Fruit fly (Drosophila melanogaster): ENCODE results near the gene CG9515.

Gene CG9515

DNA sequence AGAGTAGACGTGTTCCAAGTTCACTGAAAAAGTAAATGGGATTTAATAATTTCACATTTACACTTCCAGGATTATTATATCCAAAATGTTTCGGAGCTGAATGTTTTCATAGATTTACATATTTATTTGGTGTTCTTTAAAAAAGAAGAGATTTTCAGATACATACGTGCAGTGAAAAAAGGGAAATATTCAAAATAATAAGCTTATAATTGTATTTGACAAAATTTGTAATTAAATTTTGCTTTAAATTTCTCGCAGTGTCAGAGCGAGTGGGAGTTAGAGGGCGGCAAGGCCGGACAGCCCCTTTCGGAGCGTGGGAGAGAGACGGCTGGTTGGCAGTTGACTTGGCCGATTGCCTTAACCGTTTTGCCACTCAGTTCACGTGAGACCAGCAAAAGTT lies 6.1 kb downstream of the CG9515 start, which contains the start of gene Tsp29Fb (continued):
- TF ChIP-seq ewg (GFP tag; optimal IDR thresholded peaks at IDR 0.05) (peak; percentile 37), CG8281 (tag; optimal IDR thresholded peaks at IDR 0.05) (peak; percentile 37), CG3163 (GFP tag; optimal IDR thresholded peaks at IDR 0.05) (no peak), Dp (GFP tag; optimal IDR thresholded peaks at IDR 0.05) (no peak), Usf (GFP tag; optimal IDR thresholded peaks at IDR 0.05) (peak; percentile 58), CG2712 (tag; optimal IDR thresholded peaks at IDR 0.05) (peak; percentile 73), Doc3 (GFP tag; IDR thresholded peaks at IDR 0.05; ENCODE audit: partially characterized antibody) (no peak), NK7.1 (GFP tag; optimal IDR thresholded peaks at IDR 0.05) (no peak), CG2875 (GFP tag; optimal IDR thresholded peaks at IDR 0.05) (peak; percentile 7), grn (GFP tag; optimal IDR thresholded peaks at IDR 0.05) (no peak), Mrtf (GFP tag; IDR thresholded peaks at IDR 0.05) (peak; percentile 61; the same call in 2 of the 3 replicates), wor (GFP tag; IDR thresholded peaks at IDR 0.05) (peak; percentile 60; the same call in 1 of the 2 replicates), CG11560 (tag; IDR thresholded peaks at IDR 0.05) (no peak; the same call in 2 of the 3 replicates), gsb-n (tag; optimal IDR thresholded peaks at IDR 0.05) (peak; percentile 49), trem (tag; optimal IDR thresholded peaks at IDR 0.05) (no peak), crp (GFP tag; optimal IDR thresholded peaks at IDR 0.05) (peak in 1 of 2 experiments; percentile 17), kah (GFP tag; optimal IDR thresholded peaks at IDR 0.05) (peak; percentile 46), danr (GFP tag; IDR thresholded peaks at IDR 0.05) (no peak), CG5245 (GFP tag; optimal IDR thresholded peaks at IDR 0.05) (peak; percentile 38), Ada2b (GFP tag; IDR thresholded peaks at IDR 0.05) (peak; percentile 43; the same call in 1 of the 2 replicates), CG10654 (GFP tag; optimal IDR thresholded peaks at IDR 0.05) (peak; percentile 56), trh (GFP tag; optimal IDR thresholded peaks at IDR 0.05) (peak; percentile 53), Bgb (GFP tag; IDR thresholded peaks at IDR 0.05; ENCODE audit: partially characterized antibody) (no peak), CG9876 (GFP tag; optimal IDR thresholded peaks at IDR 0.05) (no peak), CG10979 (tag; optimal IDR thresholded peaks at IDR 0.05) (peak; percentile 57), Sry-β (GFP tag; optimal IDR thresholded peaks at IDR 0.05) (no peak), slou (GFP tag; optimal IDR thresholded peaks at IDR 0.05) (no peak), corto (GFP tag; optimal IDR thresholded peaks at IDR 0.05) (peak; percentile 5), amos (GFP tag; IDR thresholded peaks at IDR 0.05; ENCODE audit: partially characterized antibody) (no peak), tup (GFP tag; optimal IDR thresholded peaks at IDR 0.05) (no peak), CG7839 (tag; optimal IDR thresholded peaks at IDR 0.05) (peak; percentile 88), CG6791 (GFP tag; IDR thresholded peaks at IDR 0.05; ENCODE audit: partially characterized antibody) (no peak), ham (GFP tag; IDR thresholded peaks at IDR 0.05) (no peak), Xbp1 (GFP tag; optimal IDR thresholded peaks at IDR 0.05) (peak; percentile 77), bcd (GFP tag; optimal IDR thresholded peaks at IDR 0.05) (peak; percentile 75), CG7745 (tag; optimal IDR thresholded peaks at IDR 0.05) (no peak), Trl (optimal IDR thresholded peaks at IDR 0.05) (peak in 1 of 2 experiments; percentile 36), Trl (GFP tag; optimal IDR thresholded peaks at IDR 0.05) (peak; percentile 48), CG10366 (GFP tag; IDR thresholded peaks at IDR 0.05) (peak; percentile 65; the same call in 1 of the 2 replicates), twi (tag; optimal IDR thresholded peaks at IDR 0.05) (no peak), Nf-YA (GFP tag; IDR thresholded peaks at IDR 0.05) (peak; percentile 45; the same call in 1 of the 2 replicates), CG6689 (GFP tag; IDR thresholded peaks at IDR 0.05) (peak; percentile 60), HLH3B (GFP tag; IDR thresholded peaks at IDR 0.05) (peak; percentile 66; the same call in 1 of the 2 replicates), otp (GFP tag; IDR thresholded peaks at IDR 0.05) (no peak), gce (GFP tag; IDR thresholded peaks at IDR 0.05) (no peak), CG14014 (GFP tag; IDR thresholded peaks at IDR 0.05) (peak; percentile 73), ap (GFP tag; IDR thresholded peaks at IDR 0.05) (peak; percentile 35; the same call in 1 of the 2 replicates), CG12155 (GFP tag; optimal IDR thresholded peaks at IDR 0.05) (peak; percentile 66), CG17186 (GFP tag; optimal IDR thresholded peaks at IDR 0.05) (no peak), Stat92E (GFP tag; optimal IDR thresholded peaks at IDR 0.05) (no peak), ind (GFP tag; optimal IDR thresholded peaks at IDR 0.05) (peak; percentile 73)
